Fruit fly (Drosophila melanogaster): ENCODE results near the gene svr.

DNA sequence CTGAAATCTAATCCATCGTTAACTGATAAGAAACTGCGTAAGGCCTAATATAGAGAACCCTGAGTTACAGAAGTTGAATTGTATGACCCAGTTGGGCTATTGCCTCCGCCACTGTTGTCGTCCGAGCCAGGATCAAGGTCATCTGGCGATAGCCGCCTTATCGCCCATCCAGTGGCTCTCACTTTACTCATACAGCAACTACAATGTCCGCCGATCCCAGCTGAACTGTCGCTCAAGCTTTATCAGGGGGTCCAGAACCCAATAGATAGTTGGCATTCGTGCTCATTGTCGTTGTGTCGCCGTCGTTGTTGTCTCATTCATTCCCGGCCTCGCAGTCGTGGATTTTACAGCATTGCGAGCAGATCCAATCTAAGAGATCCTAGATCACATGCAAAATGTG, 12.9 kb downstream of the svr start, which contains the start of gene arg:
- TF ChIP-seq CG14711 (tag; optimal IDR thresholded peaks at IDR 0.05) (no peak), Mnt (GFP tag; optimal IDR thresholded peaks at IDR 0.05) (no peak), CG1620 (GFP tag; optimal IDR thresholded peaks at IDR 0.05) (no peak), CG33017 (tag; optimal IDR thresholded peaks at IDR 0.05) (no peak)
